Fruit fly (Drosophila melanogaster): Measurements from ENCODE around the gene ru.
A peak's percentile ranks its signal among the peaks of the same experiment; 100 is the strongest.

The ru gene

dm6 chr3L:1431489-1432053 lies 61.1 kb downstream of the ru start (continued):
- TF ChIP-seq CG16779 (GFP tag; IDR thresholded peaks at IDR 0.05) (no peak), da (GFP tag; optimal IDR thresholded peaks at IDR 0.05) (no peak), sens (GFP tag) (peak; percentile 16), Chrac-16 (GFP tag; optimal IDR thresholded peaks at IDR 0.05) (no peak), sc (optimal IDR thresholded peaks at IDR 0.05) (no peak), sc (GFP tag; optimal IDR thresholded peaks at IDR 0.05) (no peak), CG6854 (GFP tag; optimal IDR thresholded peaks at IDR 0.05) (no peak), HHEX (GFP tag; optimal IDR thresholded peaks at IDR 0.05) (no peak), fu2 (GFP tag; optimal IDR thresholded peaks at IDR 0.05) (no peak), trem (tag; optimal IDR thresholded peaks at IDR 0.05) (no peak), CG18262 (tag; optimal IDR thresholded peaks at IDR 0.05) (peak; percentile 31), CG15696 (tag; optimal IDR thresholded peaks at IDR 0.05) (peak; percentile 63), Rx (GFP tag; IDR thresholded peaks at IDR 0.05) (no peak), Dip2 (GFP tag; IDR thresholded peaks at IDR 0.05) (no peak), Sox102F (GFP tag; optimal IDR thresholded peaks at IDR 0.05) (no peak), CG4328 (GFP tag; optimal IDR thresholded peaks at IDR 0.05) (no peak), sqz (GFP tag; optimal IDR thresholded peaks at IDR 0.05) (no peak), fd102C (GFP tag; optimal IDR thresholded peaks at IDR 0.05) (peak; percentile 18), CG32767 (GFP tag; IDR thresholded peaks at IDR 0.05) (no peak), E2f1 (GFP tag; IDR thresholded peaks at IDR 0.05) (no peak), NFAT (GFP tag; IDR thresholded peaks at IDR 0.05) (0 out of 2 replicates have a peak, but pooled peaks have one; percentile 8), CG17186 (GFP tag; optimal IDR thresholded peaks at IDR 0.05) (no peak), HLH3B (GFP tag; IDR thresholded peaks at IDR 0.05) (no peak), Mad (GFP tag; optimal IDR thresholded peaks at IDR 0.05) (no peak), CG1832 (GFP tag; optimal IDR thresholded peaks at IDR 0.05) (no peak), CG2199 (GFP tag; IDR thresholded peaks at IDR 0.05) (no peak), CG18764 (GFP tag; optimal IDR thresholded peaks at IDR 0.05) (no peak), prd (optimal IDR thresholded peaks at IDR 0.05) (no peak), prd (GFP tag; IDR thresholded peaks at IDR 0.05) (peak; percentile 34; the same call in 1 of the 3 replicates), nerfin-1 (tag; optimal IDR thresholded peaks at IDR 0.05) (no peak), CG1792 (GFP tag; optimal IDR thresholded peaks at IDR 0.05) (no peak), CG14667 (GFP tag; IDR thresholded peaks at IDR 0.05) (no peak), CG10654 (GFP tag; optimal IDR thresholded peaks at IDR 0.05) (no peak), CG17829 (tag; optimal IDR thresholded peaks at IDR 0.05) (peak; percentile 24), Mes4 (GFP tag; optimal IDR thresholded peaks at IDR 0.05) (no peak), CG2889 (GFP tag; IDR thresholded peaks at IDR 0.05) (no peak), phol (tag; optimal IDR thresholded peaks at IDR 0.05) (peak; percentile 0)

Measured in whole organism, embryonic.